Fruit fly (Drosophila melanogaster): Measurements from ENCODE around the gene CG33111.

dm6 chr3R:23780757-23781156, 38.3 kb downstream of the CG33111 start:
- TF ChIP-seq h (optimal IDR thresholded peaks at IDR 0.05) (no peak), Myc (optimal IDR thresholded peaks at IDR 0.05) (no peak), ttk (optimal IDR thresholded peaks at IDR 0.05) (no peak), psq (optimal IDR thresholded peaks at IDR 0.05) (no peak)
